Fruit fly (Drosophila melanogaster): Measurements from ENCODE around the gene CG32069.

Gene CG32069

dm6 chr3L:11102930-11103329, 40.5 kb upstream of the CG32069 start, which contains the start of gene Elo68alpha:
Gene Elo68alpha, minus strand, starts transcription at chr3L:11103030.
- TF ChIP-seq CG11902 (GFP tag; optimal IDR thresholded peaks at IDR 0.05) (no peak), Blimp-1 (GFP tag; optimal IDR thresholded peaks at IDR 0.05) (no peak), CG3032 (tag; optimal IDR thresholded peaks at IDR 0.05) (no peak), CG32006 (GFP tag; optimal IDR thresholded peaks at IDR 0.05) (no peak), Lpt (GFP tag; optimal IDR thresholded peaks at IDR 0.05) (no peak), dac (GFP tag; optimal IDR thresholded peaks at IDR 0.05) (no peak), ss (GFP tag; optimal IDR thresholded peaks at IDR 0.05) (no peak), cyc (GFP tag; optimal IDR thresholded peaks at IDR 0.05) (no peak), CG1621 (tag; optimal IDR thresholded peaks at IDR 0.05) (no peak), fkh (GFP tag; optimal IDR thresholded peaks at IDR 0.05) (no peak), Met (GFP tag; optimal IDR thresholded peaks at IDR 0.05) (no peak), CG16779 (tag; optimal IDR thresholded peaks at IDR 0.05) (no peak), CG10669 (GFP tag; optimal IDR thresholded peaks at IDR 0.05) (no peak), Eip75B (GFP tag; optimal IDR thresholded peaks at IDR 0.05) (no peak), CG34406 (GFP tag; optimal IDR thresholded peaks at IDR 0.05) (no peak), esn (GFP tag; optimal IDR thresholded peaks at IDR 0.05) (no peak), CG8319 (GFP tag; optimal IDR thresholded peaks at IDR 0.05) (no peak), Ets96B (tag; optimal IDR thresholded peaks at IDR 0.05) (no peak), Ets21C (GFP tag; optimal IDR thresholded peaks at IDR 0.05) (no peak)

dm6 chr3L:11101598-11101997, 39.2 kb upstream of the CG32069 start, which contains the start of gene Elo68beta:
Gene Elo68beta, minus strand, starts transcription at chr3L:11101698.
- TF ChIP-seq svp (GFP tag) (no peak), Sox14 (GFP tag; optimal IDR thresholded peaks at IDR 0.05) (no peak), spab (GFP tag; optimal IDR thresholded peaks at IDR 0.05) (no peak), CG10669 (GFP tag; optimal IDR thresholded peaks at IDR 0.05) (no peak), dsx (GFP tag; optimal IDR thresholded peaks at IDR 0.05; ENCODE audit: poor library complexity, severe bottlenecking) (no peak), topi (GFP tag; optimal IDR thresholded peaks at IDR 0.05) (no peak), Lpt (GFP tag; optimal IDR thresholded peaks at IDR 0.05) (no peak), OdsH (GFP tag; optimal IDR thresholded peaks at IDR 0.05) (no peak), Smox (GFP tag; optimal IDR thresholded peaks at IDR 0.05) (no peak)

- TF ChIP-seq Sox102F (GFP tag; optimal IDR thresholded peaks at IDR 0.05) (peak; percentile 97), CG31627 (GFP tag; optimal IDR thresholded peaks at IDR 0.05) (peak; percentile 97), CG6792 (GFP tag; optimal IDR thresholded peaks at IDR 0.05) (peak; percentile 93), fkh (GFP tag; optimal IDR thresholded peaks at IDR 0.05) (peak; percentile 84), CG3032 (tag; optimal IDR thresholded peaks at IDR 0.05) (peak; percentile 91), CG6808 (GFP tag; optimal IDR thresholded peaks at IDR 0.05) (peak; percentile 87), esn (GFP tag; optimal IDR thresholded peaks at IDR 0.05) (peak; percentile 98), OdsH (GFP tag; optimal IDR thresholded peaks at IDR 0.05) (peak; percentile 98), pdm3 (GFP tag; optimal IDR thresholded peaks at IDR 0.05) (peak; percentile 97), Smox (GFP tag; optimal IDR thresholded peaks at IDR 0.05) (peak; percentile 96), eg (GFP tag; IDR thresholded peaks at IDR 0.05) (peak; percentile 92), CG6276 (GFP tag; optimal IDR thresholded peaks at IDR 0.05) (peak; percentile 87), Met (GFP tag; optimal IDR thresholded peaks at IDR 0.05) (peak; percentile 96), net (GFP tag; optimal IDR thresholded peaks at IDR 0.05) (peak; percentile 95), cyc (GFP tag; optimal IDR thresholded peaks at IDR 0.05) (peak; percentile 96), Hr39 (GFP tag; optimal IDR thresholded peaks at IDR 0.05) (peak; percentile 96), CG8119 (GFP tag; IDR thresholded peaks at IDR 0.05) (peak; percentile 90), topi (GFP tag; optimal IDR thresholded peaks at IDR 0.05) (peak; percentile 97), CG6854 (GFP tag; optimal IDR thresholded peaks at IDR 0.05) (peak; percentile 83), CG1621 (tag; optimal IDR thresholded peaks at IDR 0.05) (peak; percentile 88), lz (GFP tag; optimal IDR thresholded peaks at IDR 0.05) (peak; percentile 97), Hr38 (GFP tag; optimal IDR thresholded peaks at IDR 0.05) (peak; percentile 71), CG10669 (GFP tag; optimal IDR thresholded peaks at IDR 0.05) (peak; percentile 94), spab (GFP tag; optimal IDR thresholded peaks at IDR 0.05) (peak; percentile 82), dac (GFP tag; optimal IDR thresholded peaks at IDR 0.05) (peak; percentile 90), Eip93F (GFP tag; optimal IDR thresholded peaks at IDR 0.05) (peak; percentile 92), Ets96B (tag; optimal IDR thresholded peaks at IDR 0.05) (peak; percentile 90), Hr4 (GFP tag; optimal IDR thresholded peaks at IDR 0.05) (peak; percentile 97), acj6 (GFP tag; optimal IDR thresholded peaks at IDR 0.05) (peak; percentile 96), CG11762 (GFP tag; optimal IDR thresholded peaks at IDR 0.05; ENCODE audit: insufficient read depth) (peak; percentile 96), svp (GFP tag) (peak; percentile 98), Eip78C (GFP tag) (peak; percentile 99), CG8632 (GFP tag; optimal IDR thresholded peaks at IDR 0.05) (peak; percentile 92)
Measured at dm6 chr3L:11097982-11098663, 35.7 kb upstream of the CG32069 start, which contains the start of the genes Irbp18 and APP-BP1. Gene Irbp18, minus strand, starts transcription at chr3L:11098186. Gene APP-BP1, plus strand, starts transcription at chr3L:11098412.

Data from whole organism, prepupa.